Fruit fly (Drosophila melanogaster): ENCODE measurements around the gene Setd3.

The Setd3 gene

DNA sequence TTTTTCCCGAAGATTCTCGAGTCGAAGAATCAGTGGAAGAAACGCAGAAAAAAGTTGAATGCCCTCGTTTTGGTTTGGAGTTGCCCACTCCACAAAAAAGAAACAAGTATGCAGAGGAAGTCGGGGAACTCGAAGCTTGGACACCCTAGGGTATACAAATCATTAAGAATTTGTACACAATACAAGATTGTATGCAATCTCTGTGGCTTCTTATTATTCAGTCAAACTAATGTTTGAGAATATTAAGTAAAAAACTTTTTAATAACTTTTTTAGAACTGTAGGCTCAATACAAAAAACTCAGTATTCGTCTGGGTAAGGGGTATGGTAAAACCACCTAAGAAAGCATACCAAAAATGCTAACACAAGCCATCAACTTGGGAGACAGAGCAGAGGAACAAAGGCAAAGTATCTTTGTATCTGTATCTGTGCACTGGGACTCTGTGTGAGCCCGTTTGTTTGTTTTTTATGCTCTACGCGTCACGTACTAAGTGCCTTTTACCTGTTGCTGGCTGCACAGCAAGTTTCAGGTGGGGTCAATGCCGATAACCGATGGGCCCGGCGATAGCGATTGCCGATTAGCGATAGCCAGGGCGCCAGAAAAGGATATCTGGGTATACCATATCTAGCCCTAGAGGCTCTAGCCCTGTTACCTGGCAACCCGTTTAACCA, 16.8 kb upstream of the Setd3 start (continued):
- TF ChIP-seq cad (GFP tag; optimal IDR thresholded peaks at IDR 0.05): no peak
- TF ChIP-seq CG3995 (GFP tag; optimal IDR thresholded peaks at IDR 0.05): no peak
- TF ChIP-seq btn (GFP tag; optimal IDR thresholded peaks at IDR 0.05): peak; percentile 65
- TF ChIP-seq C15 (GFP tag; IDR thresholded peaks at IDR 0.05): no peak
- peak; percentile 84 for TF ChIP-seq Hsf (GFP tag; optimal IDR thresholded peaks at IDR 0.05)
- TF ChIP-seq stwl (tag; optimal IDR thresholded peaks at IDR 0.05): peak; percentile 19
- peak; percentile 49 for TF ChIP-seq CG3838 (GFP tag; optimal IDR thresholded peaks at IDR 0.05)
- TF ChIP-seq schlank (tag; optimal IDR thresholded peaks at IDR 0.05): no peak
- no peak for TF ChIP-seq cas (GFP tag; IDR thresholded peaks at IDR 0.05)
- peak; percentile 44 for TF ChIP-seq Fer3 (tag; optimal IDR thresholded peaks at IDR 0.05)
- TF ChIP-seq CG13624 (GFP tag; optimal IDR thresholded peaks at IDR 0.05): peak; percentile 73
- peak; percentile 61 for TF ChIP-seq vfl (GFP tag; optimal IDR thresholded peaks at IDR 0.05)
- peak; percentile 41 for TF ChIP-seq Ada2b (GFP tag; IDR thresholded peaks at IDR 0.05)
- no peak for TF ChIP-seq CG42726 (GFP tag; IDR thresholded peaks at IDR 0.05; ENCODE audit: partially characterized antibody)
- TF ChIP-seq CG16815 (GFP tag; optimal IDR thresholded peaks at IDR 0.05): peak; percentile 81
- peak; percentile 50 for TF ChIP-seq CG18619 (GFP tag; optimal IDR thresholded peaks at IDR 0.05)
- peak; percentile 20 for TF ChIP-seq pros (GFP tag; optimal IDR thresholded peaks at IDR 0.05)
- TF ChIP-seq unc-4 (GFP tag; IDR thresholded peaks at IDR 0.05; ENCODE audit: partially characterized antibody): no peak
- TF ChIP-seq CG8290 (GFP tag; optimal IDR thresholded peaks at IDR 0.05): peak; percentile 54
- peak in 1 of 2 experiments; percentile 33 for TF ChIP-seq CG8290 (tag; optimal IDR thresholded peaks at IDR 0.05)
- no peak for TF ChIP-seq Nf-YA (GFP tag; IDR thresholded peaks at IDR 0.05)
- TF ChIP-seq H15 (GFP tag; IDR thresholded peaks at IDR 0.05): peak; percentile 75; the same call in 2 of the 3 replicates
- TF ChIP-seq bab2 (GFP tag; optimal IDR thresholded peaks at IDR 0.05): peak; percentile 80
- TF ChIP-seq CG9797 (GFP tag; optimal IDR thresholded peaks at IDR 0.05): no peak
- TF ChIP-seq CG10431 (GFP tag; optimal IDR thresholded peaks at IDR 0.05): peak; percentile 74
- peak; percentile 56 for TF ChIP-seq ttk (GFP tag; IDR thresholded peaks at IDR 0.05)
- TF ChIP-seq Dfd (GFP tag; optimal IDR thresholded peaks at IDR 0.05): no peak
- TF ChIP-seq CG10979 (tag; optimal IDR thresholded peaks at IDR 0.05): peak; percentile 91
- no peak for TF ChIP-seq CTCF (GFP tag; optimal IDR thresholded peaks at IDR 0.05)
- no peak; the same call in 1 of the 2 replicates for TF ChIP-seq Lim3 (GFP tag; IDR thresholded peaks at IDR 0.05)
- no peak for TF ChIP-seq yki (optimal IDR thresholded peaks at IDR 0.05)
- no peak for TF ChIP-seq bowl (GFP tag; IDR thresholded peaks at IDR 0.05)
- no peak; the same call in 2 of the 3 replicates for TF ChIP-seq Mrtf (GFP tag; IDR thresholded peaks at IDR 0.05)
- TF ChIP-seq usp (GFP tag; optimal IDR thresholded peaks at IDR 0.05): no peak
- peak; percentile 42 for TF ChIP-seq NfI (GFP tag; optimal IDR thresholded peaks at IDR 0.05)
- TF ChIP-seq pnt (GFP tag; optimal IDR thresholded peaks at IDR 0.05): peak; percentile 80
- TF ChIP-seq slou (GFP tag; optimal IDR thresholded peaks at IDR 0.05): peak; percentile 47
- TF ChIP-seq CG11560 (tag; IDR thresholded peaks at IDR 0.05): peak; percentile 16; the same call in 1 of the 3 replicates
- peak; percentile 62 for TF ChIP-seq jumu (GFP tag; optimal IDR thresholded peaks at IDR 0.05)
- TF ChIP-seq sd (tag; optimal IDR thresholded peaks at IDR 0.05): peak; percentile 63
- TF ChIP-seq CG6254 (GFP tag; optimal IDR thresholded peaks at IDR 0.05): peak; percentile 71
- TF ChIP-seq Mad (GFP tag; optimal IDR thresholded peaks at IDR 0.05): peak; percentile 68
- TF ChIP-seq Hey (tag; optimal IDR thresholded peaks at IDR 0.05): no peak
- peak; percentile 71; the same call in 2 of the 3 replicates for TF ChIP-seq CG6791 (GFP tag; IDR thresholded peaks at IDR 0.05; ENCODE audit: partially characterized antibody)
- TF ChIP-seq kni (GFP tag; optimal IDR thresholded peaks at IDR 0.05): peak; percentile 89
- no peak for TF ChIP-seq wek (GFP tag; optimal IDR thresholded peaks at IDR 0.05)
- TF ChIP-seq fd64A (GFP tag; optimal IDR thresholded peaks at IDR 0.05): peak; percentile 54
- TF ChIP-seq gsb-n (tag; optimal IDR thresholded peaks at IDR 0.05): peak; percentile 90
- TF ChIP-seq Scr (GFP tag; IDR thresholded peaks at IDR 0.05; ENCODE audit: partially characterized antibody): peak; percentile 44; the same call in 1 of the 2 replicates
- peak; percentile 39; the same call in 1 of the 2 replicates for TF ChIP-seq CG6272 (GFP tag; IDR thresholded peaks at IDR 0.05)
- no peak for TF ChIP-seq stc (GFP tag; IDR thresholded peaks at IDR 0.05)
